Fruit fly (Drosophila melanogaster) whole organism, embryonic: ENCODE data around the gene RpL14.
A peak's percentile ranks its signal among the peaks of the same experiment; 100 is the strongest.

Experiments used
- Atf3 ChIP-seq: fragments of 200-800 bp; sonication (Bioruptor generic); optimal IDR thresholded peaks from 3 replicates; lab custom pipeline; 2016; ENCODE audit warnings: missing biosample characterization, missing genetic modification characterization
- BtbVII ChIP-seq: fragments of 200-800 bp; sonication (Bioruptor generic); optimal IDR thresholded peaks from 3 replicates; lab custom pipeline; 2017; ENCODE audit warnings: missing biosample characterization, mild to moderate bottlenecking, missing genetic modification characterization
- CG10321 ChIP-seq: fragments of 200-800 bp; sonication (Bioruptor generic); IDR thresholded peaks from 2 replicates; pipeline ENCODE4 v1.3.6; 2022; ENCODE audit warnings: missing biosample characterization, missing genetic modification characterization
- CG10431 ChIP-seq: fragments of 200-800 bp; sonication (Bioruptor generic); optimal IDR thresholded peaks from 3 replicates; lab custom pipeline; 2018; ENCODE audit warnings: missing biosample characterization, mild to moderate bottlenecking, missing genetic modification characterization
- CG11696 ChIP-seq: fragments of 200-800 bp; sonication (Bioruptor generic); IDR thresholded peaks from 2 replicates; pipeline ENCODE4 v1.3.6; 2022; ENCODE audit warnings: missing biosample characterization, missing genetic modification characterization
- CG12744 ChIP-seq: fragments of 200-800 bp; sonication (Bioruptor generic); optimal IDR thresholded peaks from 2 replicates; lab custom pipeline; 2016; ENCODE audit warnings: missing biosample characterization, missing genetic modification characterization
- CG12769 ChIP-seq: fragments of 200-800 bp; sonication (Bioruptor generic); optimal IDR thresholded peaks from 2 replicates; lab custom pipeline; 2019; ENCODE audit warnings: missing biosample characterization, mild to moderate bottlenecking, missing genetic modification characterization, moderate library complexity
- CG16813 ChIP-seq: fragments of 200-800 bp; sonication (Bioruptor generic); IDR thresholded peaks from 3 replicates; pipeline ENCODE4 v1.3.6; 2022; ENCODE audit warnings: missing biosample characterization, missing genetic modification characterization; ENCODE audit not compliant: partially characterized antibody
- CG30431 ChIP-seq: fragments of 200-800 bp; sonication (Bioruptor generic); optimal IDR thresholded peaks from 2 replicates; lab custom pipeline; 2017; ENCODE audit warnings: missing biosample characterization, missing genetic modification characterization
- CG34376 ChIP-seq: fragments of 200-800 bp; sonication (Bioruptor generic); optimal IDR thresholded peaks from 2 replicates; lab custom pipeline; 2018; ENCODE audit warnings: missing biosample characterization, mild to moderate bottlenecking, missing genetic modification characterization
- CG42726 ChIP-seq: fragments of 200-800 bp; sonication (Bioruptor generic); IDR thresholded peaks from 2 replicates; pipeline ENCODE4 v1.3.6; 2022; ENCODE audit warnings: missing biosample characterization, missing genetic modification characterization; ENCODE audit not compliant: partially characterized antibody
- CG6791 ChIP-seq: fragments of 200-800 bp; sonication (Bioruptor generic); IDR thresholded peaks from 3 replicates; pipeline ENCODE4 v1.3.6; 2022; ENCODE audit warnings: missing biosample characterization, missing genetic modification characterization; ENCODE audit not compliant: partially characterized antibody
- CTCF ChIP-seq: fragments of 200-800 bp; sonication (Bioruptor generic); optimal IDR thresholded peaks from 2 replicates; lab custom pipeline; 2017; ENCODE audit warnings: missing biosample characterization, mild to moderate bottlenecking, missing genetic modification characterization, moderate library complexity
- Deaf1 ChIP-seq: fragments of 200-800 bp; optimal IDR thresholded peaks from 3 replicates; lab custom pipeline; 2019; ENCODE audit warnings: missing biosample characterization, mild to moderate bottlenecking, missing genetic modification characterization, moderate library complexity
- Doc2 ChIP-seq: fragments of 200-800 bp; sonication (Bioruptor generic); IDR thresholded peaks from 2 replicates; pipeline ENCODE4 v1.3.6; 2022; ENCODE audit warnings: missing biosample characterization, missing genetic modification characterization
- Dp ChIP-seq: fragments of 200-800 bp; sonication (Bioruptor generic); optimal IDR thresholded peaks from 2 replicates; lab custom pipeline; 2018; ENCODE audit warnings: missing biosample characterization, mild to moderate bottlenecking, missing genetic modification characterization, moderate library complexity
- HLH4C ChIP-seq: fragments of 200-800 bp; sonication (Bioruptor generic); IDR thresholded peaks from 3 replicates; pipeline ENCODE4 v1.3.6; 2022; ENCODE audit warnings: missing biosample characterization, missing genetic modification characterization; ENCODE audit not compliant: partially characterized antibody
- HmgZ ChIP-seq: fragments of 200-800 bp; sonication (Bioruptor generic); optimal IDR thresholded peaks from 2 replicates; lab custom pipeline; 2018; ENCODE audit warnings: missing biosample characterization, mild to moderate bottlenecking, missing genetic modification characterization
- Lhr ChIP-seq: fragments of 200-800 bp; sonication (Bioruptor generic); optimal IDR thresholded peaks from 3 replicates; lab custom pipeline; 2017; ENCODE audit warnings: mild to moderate bottlenecking, missing biosample characterization, missing genetic modification reagents, missing genetic modification characterization
- Mes4 ChIP-seq: fragments of 200-800 bp; sonication (Bioruptor generic); optimal IDR thresholded peaks from 2 replicates; lab custom pipeline; 2016; ENCODE audit warnings: missing biosample characterization, missing genetic modification characterization
- Pdp1 ChIP-seq, 2 experiments: fragments of 200-800 bp; sonication (Bioruptor generic); optimal IDR thresholded peaks; 3 replicates each; lab custom pipeline; 2016; ENCODE audit warnings: missing biosample characterization in 2 of 2, missing genetic modification characterization in 2 of 2, mild to moderate bottlenecking in 1 of 2, moderate library complexity in 1 of 2
- Scr ChIP-seq: fragments of 200-800 bp; sonication (Bioruptor generic); IDR thresholded peaks from 2 replicates; pipeline ENCODE4 v1.3.6; 2022; ENCODE audit warnings: missing biosample characterization, missing genetic modification characterization; ENCODE audit not compliant: partially characterized antibody
- Stat92E ChIP-seq, 3 experiments: fragments of >200 bp in 2 of 3; fragments of 200-800 bp in 1 of 3; sonication (Bioruptor generic) in 1 of 3; optimal IDR thresholded peaks; 2 replicates each; lab custom pipeline; 2017 to 2019; ENCODE audit warnings: missing biosample characterization in 3 of 3, missing genetic modification characterization in 3 of 3, mild to moderate bottlenecking in 1 of 3, moderate library complexity in 1 of 3
- YL-1 ChIP-seq: fragments of 200-800 bp; sonication (Bioruptor generic); optimal IDR thresholded peaks from 3 replicates; lab custom pipeline; 2017; ENCODE audit warnings: missing biosample characterization, mild to moderate bottlenecking, missing genetic modification characterization
- abd-A ChIP-seq: fragments of 200-800 bp; sonication (Bioruptor generic); optimal IDR thresholded peaks from 3 replicates; lab custom pipeline; 2019; ENCODE audit warnings: missing biosample characterization, mild to moderate bottlenecking, missing genetic modification characterization, moderate library complexity
- ac ChIP-seq: fragments of 200-800 bp; sonication (Bioruptor generic); optimal IDR thresholded peaks from 3 replicates; lab custom pipeline; 2017; ENCODE audit warnings: missing biosample characterization, mild to moderate bottlenecking, missing genetic modification characterization
- az2 ChIP-seq: fragments of 200-800 bp; sonication (Bioruptor generic); optimal IDR thresholded peaks from 3 replicates; lab custom pipeline; 2016; ENCODE audit warnings: missing biosample characterization, missing genetic modification characterization
- bowl ChIP-seq: fragments of 200-800 bp; sonication (Bioruptor generic); IDR thresholded peaks from 2 replicates; pipeline ENCODE4 v1.3.6; 2022; ENCODE audit warnings: missing biosample characterization, missing genetic modification characterization
- crol ChIP-seq: fragments of 200-800 bp; sonication (Bioruptor generic); IDR thresholded peaks from 2 replicates; pipeline ENCODE4 v1.3.6; 2022; ENCODE audit warnings: missing biosample characterization, missing genetic modification characterization
- disco-r ChIP-seq: fragments of 200-800 bp; sonication (Bioruptor generic); optimal IDR thresholded peaks from 2 replicates; lab custom pipeline; 2016; ENCODE audit warnings: missing biosample characterization, missing genetic modification characterization
- emc ChIP-seq: fragments of 200-800 bp; sonication (Bioruptor generic); optimal IDR thresholded peaks from 2 replicates; lab custom pipeline; 2016; ENCODE audit warnings: missing biosample characterization, missing genetic modification characterization
- fd64A ChIP-seq: fragments of 200-800 bp; sonication (Bioruptor generic); optimal IDR thresholded peaks from 3 replicates; lab custom pipeline; 2018; ENCODE audit warnings: missing biosample characterization, mild to moderate bottlenecking, missing genetic modification characterization
- ftz-f1 ChIP-seq: fragments of 200-800 bp; sonication (Bioruptor generic); optimal IDR thresholded peaks from 2 replicates; lab custom pipeline; 2016; ENCODE audit warnings: missing biosample characterization, missing genetic modification characterization
- gfzf ChIP-seq: fragments of 200-800 bp; sonication (Bioruptor generic); optimal IDR thresholded peaks from 2 replicates; lab custom pipeline; 2016; ENCODE audit warnings: missing biosample characterization, mild to moderate bottlenecking, missing genetic modification characterization, moderate library complexity
- gsb ChIP-seq: fragments of 200-800 bp; sonication (Bioruptor generic); IDR thresholded peaks from 2 replicates; pipeline ENCODE4 v1.3.6; 2022; ENCODE audit warnings: missing biosample characterization, missing genetic modification characterization
- kay ChIP-seq: fragments of 200-800 bp; sonication (Bioruptor generic); optimal IDR thresholded peaks from 2 replicates; lab custom pipeline; 2016; ENCODE audit warnings: missing biosample characterization, missing genetic modification characterization
- knrl ChIP-seq: fragments of 200-800 bp; sonication (Bioruptor generic); IDR thresholded peaks from 3 replicates; pipeline ENCODE4 v1.3.6; 2022; ENCODE audit warnings: missing biosample characterization, missing genetic modification characterization; ENCODE audit not compliant: partially characterized antibody
- lov ChIP-seq, 2 experiments: fragments of 200-800 bp in 1 of 2; fragments of >200 bp in 1 of 2; sonication (Bioruptor generic) in 1 of 2; IDR thresholded peaks in 1 of 2; optimal IDR thresholded peaks in 1 of 2; 2 replicates in 1 of 2; 3 replicates in 1 of 2; pipeline versions ENCODE4 v1.3.6 to Lab custom; 2017 to 2022; ENCODE audit warnings: missing biosample characterization in 1 of 2, missing genetic modification characterization in 1 of 2
- pnt ChIP-seq: fragments of 200-800 bp; sonication (Bioruptor generic); optimal IDR thresholded peaks from 3 replicates; lab custom pipeline; 2016; ENCODE audit warnings: missing biosample characterization, missing genetic modification characterization
- salm ChIP-seq: fragments of 200-800 bp; sonication (Bioruptor generic); optimal IDR thresholded peaks from 2 replicates; lab custom pipeline; 2018; ENCODE audit warnings: missing biosample characterization, mild to moderate bottlenecking, missing genetic modification characterization
- so ChIP-seq: fragments of 200-800 bp; sonication (Bioruptor generic); IDR thresholded peaks from 3 replicates; pipeline ENCODE4 v1.3.6; 2022; ENCODE audit warnings: missing biosample characterization, missing genetic modification characterization
- stc ChIP-seq: fragments of 200-800 bp; sonication (Bioruptor generic); IDR thresholded peaks from 2 replicates; pipeline ENCODE4 v1.3.6; 2022; ENCODE audit warnings: missing biosample characterization, missing genetic modification characterization
- stwl ChIP-seq: fragments of 200-800 bp; sonication (Bioruptor generic); optimal IDR thresholded peaks from 3 replicates; lab custom pipeline; 2018; ENCODE audit warnings: missing biosample characterization, mild to moderate bottlenecking, missing genetic modification characterization, moderate library complexity
- tx ChIP-seq: fragments of 200-800 bp; sonication (Bioruptor generic); optimal IDR thresholded peaks from 2 replicates; lab custom pipeline; 2016; ENCODE audit warnings: missing biosample characterization, missing genetic modification characterization
- vvl ChIP-seq: fragments of 200-800 bp; sonication (Bioruptor generic); IDR thresholded peaks from 2 replicates; pipeline ENCODE4 v1.3.6; 2022; ENCODE audit warnings: missing biosample characterization, missing genetic modification characterization
- zf30C ChIP-seq: fragments of 200-800 bp; sonication (Bioruptor generic); optimal IDR thresholded peaks from 3 replicates; lab custom pipeline; 2018; ENCODE audit warnings: missing biosample characterization, mild to moderate bottlenecking, missing genetic modification characterization

RpL14 gene

dm6 chr3L:8627839-8628827 lies 27.3 kb downstream of the RpL14 start (continued):
- TF ChIP-seq emc (GFP tag; lab: Kevin White, UChicago): no peak
- TF ChIP-seq vvl (GFP tag; lab: Robert Waterston, UW): peak; percentile 27; the same call in 1 of the 2 replicates
- TF ChIP-seq disco-r: no peak
- peak; percentile 49; the same call in 2 of the 3 replicates for TF ChIP-seq CG16813 (GFP tag; lab: Robert Waterston, UW)
- TF ChIP-seq BtbVII (GFP tag; lab: Kevin White, UChicago): peak; percentile 42
- peak; percentile 17 for TF ChIP-seq gfzf
- TF ChIP-seq Atf3 (GFP tag; lab: Kevin White, UChicago): peak; percentile 1
- TF ChIP-seq CG42726 (GFP tag; lab: Robert Waterston, UW): peak; percentile 27; the same call in 1 of the 2 replicates
- peak; percentile 28 for TF ChIP-seq Deaf1 (tag; lab: Kevin White, UChicago)
- TF ChIP-seq ftz-f1 (GFP tag; lab: Kevin White, UChicago): peak; percentile 71
- TF ChIP-seq CG30431 (GFP tag; lab: Kevin White, UChicago): no peak
- peak; percentile 17 for TF ChIP-seq stwl (tag; lab: Kevin White, UChicago)
- peak in 1 of 3 experiments; percentile 5 for TF ChIP-seq Stat92E (GFP tag; optimal IDR thresholded peaks at IDR 0.05; lab: Kevin White, UChicago)
- no peak for TF ChIP-seq HLH4C (GFP tag; lab: Robert Waterston, UW)
- TF ChIP-seq Mes4 (GFP tag; lab: Kevin White, UChicago): no peak
- TF ChIP-seq knrl (GFP tag; lab: Robert Waterston, UW): peak; percentile 51; the same call in 2 of the 3 replicates
- TF ChIP-seq Doc2 (GFP tag; lab: Robert Waterston, UW): no peak
- peak; percentile 50; the same call in 2 of the 3 replicates for TF ChIP-seq CG6791 (GFP tag; lab: Robert Waterston, UW)
- TF ChIP-seq Lhr (GFP tag; lab: Kevin White, UChicago): peak; percentile 37
- no peak for TF ChIP-seq CG34376 (GFP tag; lab: Kevin White, UChicago)
- TF ChIP-seq zf30C: peak; percentile 34
- TF ChIP-seq fd64A (GFP tag; lab: Kevin White, UChicago): no peak
- TF ChIP-seq crol (GFP tag; lab: Robert Waterston, UW): peak; percentile 47; the same call in 1 of the 2 replicates
- no peak for TF ChIP-seq lov (optimal IDR thresholded peaks at IDR 0.05; lab: Kevin White, UChicago)
- TF ChIP-seq lov (GFP tag; IDR thresholded peaks at IDR 0.05; lab: Robert Waterston, UW): no peak
- TF ChIP-seq Scr: 0 out of 2 replicates have a peak, but pooled peaks have one; percentile 12
- TF ChIP-seq tx (GFP tag; lab: Kevin White, UChicago): no peak
- no peak for TF ChIP-seq pnt (GFP tag; lab: Kevin White, UChicago)
- peak; percentile 41 for TF ChIP-seq kay (GFP tag; lab: Kevin White, UChicago)
- no peak for TF ChIP-seq abd-A (tag; lab: Kevin White, UChicago)
- TF ChIP-seq gsb (GFP tag; lab: Robert Waterston, UW): no peak
- no peak for TF ChIP-seq CG11696 (GFP tag; lab: Robert Waterston, UW)
- no peak for TF ChIP-seq CG10431 (GFP tag; lab: Kevin White, UChicago)
- peak; percentile 88 for TF ChIP-seq CTCF (GFP tag; lab: Kevin White, UChicago)
- TF ChIP-seq Pdp1 (GFP tag; optimal IDR thresholded peaks at IDR 0.05; lab: Kevin White, UChicago): peak in 1 of 2 experiments; percentile 31
- TF ChIP-seq bowl (GFP tag; lab: Robert Waterston, UW): no peak
- TF ChIP-seq HmgZ (tag; lab: Kevin White, UChicago): peak; percentile 18
- TF ChIP-seq az2: no peak
- TF ChIP-seq ac (GFP tag; lab: Kevin White, UChicago): no peak
- TF ChIP-seq CG12769 (tag; lab: Kevin White, UChicago): peak; percentile 50
- no peak for TF ChIP-seq YL-1 (GFP tag; lab: Kevin White, UChicago)
- peak; percentile 68; the same call in 2 of the 3 replicates for TF ChIP-seq so (GFP tag; lab: Robert Waterston, UW)
- TF ChIP-seq CG12744: no peak
- TF ChIP-seq Dp (GFP tag; lab: Kevin White, UChicago): peak; percentile 21
- TF ChIP-seq salm: no peak
- 0 out of 2 replicates have a peak, but pooled peaks have one; percentile 40 for TF ChIP-seq stc
- TF ChIP-seq CG10321 (GFP tag; lab: Robert Waterston, UW): no peak
